Fruit fly (Drosophila melanogaster): ENCODE data around the gene CG8541.

The CG8541 gene

DNA sequence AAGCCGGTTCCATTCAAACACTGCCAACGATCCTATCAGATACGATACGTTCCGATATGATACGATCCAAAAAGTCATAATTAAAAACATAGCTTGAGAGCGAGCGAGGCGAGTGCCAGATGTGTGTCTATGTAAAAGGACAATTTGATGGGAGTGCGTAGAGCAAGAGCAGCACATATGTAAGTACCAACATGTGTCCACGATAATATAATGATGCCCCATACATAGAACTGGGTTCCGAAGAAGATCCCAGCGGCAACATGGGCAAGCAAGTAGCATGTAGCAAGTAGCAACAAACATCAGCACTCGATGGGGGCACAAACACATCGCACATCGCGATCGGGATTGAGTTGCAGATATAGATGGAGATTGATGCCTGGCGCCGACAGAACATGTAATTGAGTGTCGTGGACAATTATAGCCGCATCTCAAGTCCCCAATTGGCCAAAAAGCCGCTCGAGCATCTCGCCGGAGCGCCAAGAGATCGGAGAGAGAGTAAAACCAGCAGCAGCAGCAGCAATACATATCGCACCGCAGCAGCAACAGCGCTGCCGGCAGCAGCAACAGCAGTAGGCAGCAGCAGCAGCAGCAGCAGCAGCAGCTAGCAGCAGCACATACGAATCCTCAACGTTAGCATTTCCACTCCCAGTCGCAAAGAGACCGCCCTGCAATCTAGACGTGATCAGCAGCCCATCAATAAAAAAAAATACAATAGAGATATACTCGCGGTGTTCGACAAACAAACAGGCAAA, 47.2 kb downstream of the CG8541 start, which contains the start of gene ltl:
TSS of gene ltl (plus strand) at position 647 of the 752 bp plus-strand sequence.
- TF ChIP-seq EcR (GFP tag; optimal IDR thresholded peaks at IDR 0.05) = no peak
- no peak for TF ChIP-seq psq (optimal IDR thresholded peaks at IDR 0.05)
- TF ChIP-seq pan (optimal IDR thresholded peaks at IDR 0.05) = no peak
- TF ChIP-seq usp (GFP tag; optimal IDR thresholded peaks at IDR 0.05) = no peak
- no peak for TF ChIP-seq Dll (optimal IDR thresholded peaks at IDR 0.05)
- no peak for TF ChIP-seq CG8478 (optimal IDR thresholded peaks at IDR 0.05)

- TF ChIP-seq psq (optimal IDR thresholded peaks at IDR 0.05) (no peak), pan (optimal IDR thresholded peaks at IDR 0.05) (no peak), EcR (GFP tag; optimal IDR thresholded peaks at IDR 0.05) (no peak), CG8478 (optimal IDR thresholded peaks at IDR 0.05) (no peak), usp (GFP tag; optimal IDR thresholded peaks at IDR 0.05) (no peak), Dll (optimal IDR thresholded peaks at IDR 0.05) (no peak)
Observed at dm6 chr3L:7519219-7519618, 47.9 kb downstream of the CG8541 start.

DNA sequence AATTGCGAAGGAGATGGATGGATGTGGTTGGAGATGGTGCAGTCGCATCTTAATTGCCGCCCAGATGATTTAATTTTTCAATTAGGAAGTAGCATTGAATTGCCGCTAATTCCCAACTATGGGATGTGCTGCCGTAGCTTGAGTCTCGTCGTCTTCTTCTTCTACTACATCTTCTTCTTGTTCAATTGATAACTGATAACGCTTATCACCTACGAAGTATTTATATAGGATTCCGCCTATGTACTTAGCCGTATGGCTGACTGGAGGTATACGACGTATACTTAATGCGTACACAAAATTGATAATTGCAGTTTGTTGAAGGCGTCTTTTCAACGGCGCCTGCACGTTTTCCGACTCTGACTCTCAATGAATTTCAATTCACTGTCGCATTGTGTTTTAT, 49.3 kb downstream of the CG8541 start:
- no peak for TF ChIP-seq CG8478 (optimal IDR thresholded peaks at IDR 0.05)
- TF ChIP-seq EcR (GFP tag; optimal IDR thresholded peaks at IDR 0.05) = no peak
- TF ChIP-seq pan (optimal IDR thresholded peaks at IDR 0.05) = no peak
- TF ChIP-seq Dll (optimal IDR thresholded peaks at IDR 0.05) = no peak
- TF ChIP-seq usp (GFP tag; optimal IDR thresholded peaks at IDR 0.05) = no peak
- TF ChIP-seq psq (optimal IDR thresholded peaks at IDR 0.05) = no peak

dm6 chr3L:7521847-7522246, 50.5 kb downstream of the CG8541 start:
- no peak for TF ChIP-seq CG8478 (optimal IDR thresholded peaks at IDR 0.05)
- TF ChIP-seq usp (GFP tag; optimal IDR thresholded peaks at IDR 0.05) = no peak
- no peak for TF ChIP-seq pan (optimal IDR thresholded peaks at IDR 0.05)

Data from whole organism.